Worm (Caenorhabditis elegans): ENCODE measurements around the gene gpa-12.

ce11 chrX:9226904-9227303 is 16.5 kb upstream of the gpa-12 start:
- TF ChIP-seq ceh-31 (tag; optimal IDR thresholded peaks at IDR 0.05): no peak
- TF ChIP-seq hlh-15 (tag; optimal IDR thresholded peaks at IDR 0.05): no peak
- TF ChIP-seq ceh-19 (GFP tag; optimal IDR thresholded peaks at IDR 0.05): no peak
- TF ChIP-seq dve-1 (tag; optimal IDR thresholded peaks at IDR 0.05): no peak
- no peak for TF ChIP-seq F13H6.1 (tag; optimal IDR thresholded peaks at IDR 0.05)
- no peak for TF ChIP-seq nfya-1 (tag; optimal IDR thresholded peaks at IDR 0.05)
- no peak for TF ChIP-seq ceh-14 (tag; optimal IDR thresholded peaks at IDR 0.05)
- TF ChIP-seq elt-2 (tag; optimal IDR thresholded peaks at IDR 0.05): no peak
- no peak for TF ChIP-seq nhr-11 (tag; optimal IDR thresholded peaks at IDR 0.05)
- no peak for TF ChIP-seq tbx-2 (tag; optimal IDR thresholded peaks at IDR 0.05)
- TF ChIP-seq pqm-1 (tag; optimal IDR thresholded peaks at IDR 0.05): no peak
- TF ChIP-seq hlh-30 (tag; optimal IDR thresholded peaks at IDR 0.05; ENCODE audit: insufficient read depth): no peak

Data from whole organism, late embryonic.